Fruit fly (Drosophila melanogaster) whole organism, pupa: Measurements from ENCODE around the gene CG15544.

Experiments used
- CG10348 ChIP-seq: fragments of 200-800 bp; sonication (Bioruptor generic); IDR thresholded peaks from 2 replicates; pipeline ENCODE4 v1.3.6; 2022; ENCODE audit warnings: missing biosample characterization, missing genetic modification characterization
- CG12605 ChIP-seq: fragments of 200-800 bp; sonication (Bioruptor generic); IDR thresholded peaks from 2 replicates; pipeline ENCODE4 v1.3.6; 2022; ENCODE audit warnings: missing biosample characterization, missing genetic modification characterization
- CG13204 ChIP-seq: fragments of 200-800 bp; sonication (Bioruptor generic); optimal IDR thresholded peaks from 2 replicates; lab custom pipeline; 2018; ENCODE audit warnings: missing biosample characterization, mild to moderate bottlenecking, missing genetic modification characterization, moderate library complexity
- CG14655 ChIP-seq: fragments of 200-800 bp; sonication (Bioruptor generic); optimal IDR thresholded peaks from 3 replicates; lab custom pipeline; 2017; ENCODE audit warnings: mild to moderate bottlenecking, missing biosample characterization, missing genetic modification reagents, missing genetic modification characterization
- CG15710 ChIP-seq: fragments of 200-800 bp; sonication (Bioruptor generic); optimal IDR thresholded peaks from 2 replicates; lab custom pipeline; 2018; ENCODE audit warnings: missing biosample characterization, mild to moderate bottlenecking, missing genetic modification characterization, moderate library complexity
- CG17806 ChIP-seq: fragments of 200-800 bp; sonication (Bioruptor generic); optimal IDR thresholded peaks from 2 replicates; lab custom pipeline; 2018; ENCODE audit warnings: missing biosample characterization, mild to moderate bottlenecking, missing genetic modification characterization, moderate library complexity
- CG32121 ChIP-seq: fragments of 200-800 bp; sonication (Bioruptor generic); IDR thresholded peaks from 2 replicates; pipeline ENCODE4 v1.3.6; 2022; ENCODE audit warnings: missing biosample characterization, missing genetic modification characterization
- CG34367 ChIP-seq: fragments of 200-800 bp; sonication (Bioruptor generic); optimal IDR thresholded peaks from 2 replicates; lab custom pipeline; 2018; ENCODE audit warnings: missing biosample characterization, mild to moderate bottlenecking, missing genetic modification characterization
- CG4496 ChIP-seq: fragments of 200-800 bp; sonication (Bioruptor generic); IDR thresholded peaks from 3 replicates; pipeline ENCODE4 v1.3.6; 2022; ENCODE audit warnings: missing biosample characterization, missing genetic modification characterization
- CG8159 ChIP-seq: fragments of 200-800 bp; sonication (Bioruptor generic); optimal IDR thresholded peaks from 3 replicates; lab custom pipeline; 2018; ENCODE audit warnings: missing biosample characterization, mild to moderate bottlenecking, missing genetic modification characterization, moderate library complexity
- CG8301 ChIP-seq: fragments of 200-800 bp; sonication (Bioruptor generic); optimal IDR thresholded peaks from 2 replicates; lab custom pipeline; 2018; ENCODE audit warnings: missing biosample characterization, mild to moderate bottlenecking, missing genetic modification characterization
- CG9948 ChIP-seq: fragments of 200-800 bp; sonication (Bioruptor generic); optimal IDR thresholded peaks from 2 replicates; lab custom pipeline; 2018; ENCODE audit warnings: missing biosample characterization, mild to moderate bottlenecking, missing genetic modification characterization, moderate library complexity
- D1 ChIP-seq: fragments of 200-800 bp; sonication (Bioruptor generic); optimal IDR thresholded peaks from 2 replicates; lab custom pipeline; 2018; ENCODE audit warnings: missing biosample characterization, mild to moderate bottlenecking, missing genetic modification characterization, moderate library complexity
- EcR ChIP-seq: fragments of 200-800 bp; sonication (Bioruptor generic); optimal IDR thresholded peaks from 3 replicates; lab custom pipeline; 2019; ENCODE audit warnings: missing biosample characterization, missing genetic modification characterization, mild to moderate bottlenecking, moderate library complexity, missing genetic modification reagents
- Ets98B ChIP-seq: fragments of 200-800 bp; sonication (Bioruptor generic); IDR thresholded peaks from 2 replicates; pipeline ENCODE4 v1.3.6; 2022; ENCODE audit warnings: missing biosample characterization, missing genetic modification characterization
- Pif1A ChIP-seq: fragments of 200-800 bp; sonication (Bioruptor generic); optimal IDR thresholded peaks from 3 replicates; lab custom pipeline; 2016; ENCODE audit warnings: missing biosample characterization, missing genetic modification characterization
- Pif1B ChIP-seq: fragments of 200-800 bp; sonication (Bioruptor generic); optimal IDR thresholded peaks from 3 replicates; lab custom pipeline; 2016; ENCODE audit warnings: missing biosample characterization, missing genetic modification characterization
- Snoo ChIP-seq: fragments of 200-800 bp; sonication (Bioruptor generic); optimal IDR thresholded peaks from 3 replicates; lab custom pipeline; 2017; ENCODE audit warnings: missing biosample characterization, mild to moderate bottlenecking, missing genetic modification characterization, inconsistent platforms
- fd96Ca ChIP-seq: fragments of 200-800 bp; sonication (Bioruptor generic); IDR thresholded peaks from 3 replicates; pipeline ENCODE4 v1.3.6; 2022; ENCODE audit warnings: missing biosample characterization, missing genetic modification characterization
- gl ChIP-seq: fragments of 200-800 bp; sonication (Bioruptor generic); optimal IDR thresholded peaks from 2 replicates; lab custom pipeline; 2018; ENCODE audit warnings: missing biosample characterization, mild to moderate bottlenecking, missing genetic modification characterization
- rn ChIP-seq: fragments of 200-800 bp; sonication (Bioruptor generic); IDR thresholded peaks from 2 replicates; pipeline ENCODE4 v1.3.6; 2022; ENCODE audit warnings: missing biosample characterization, missing genetic modification characterization

CG15544 gene

DNA sequence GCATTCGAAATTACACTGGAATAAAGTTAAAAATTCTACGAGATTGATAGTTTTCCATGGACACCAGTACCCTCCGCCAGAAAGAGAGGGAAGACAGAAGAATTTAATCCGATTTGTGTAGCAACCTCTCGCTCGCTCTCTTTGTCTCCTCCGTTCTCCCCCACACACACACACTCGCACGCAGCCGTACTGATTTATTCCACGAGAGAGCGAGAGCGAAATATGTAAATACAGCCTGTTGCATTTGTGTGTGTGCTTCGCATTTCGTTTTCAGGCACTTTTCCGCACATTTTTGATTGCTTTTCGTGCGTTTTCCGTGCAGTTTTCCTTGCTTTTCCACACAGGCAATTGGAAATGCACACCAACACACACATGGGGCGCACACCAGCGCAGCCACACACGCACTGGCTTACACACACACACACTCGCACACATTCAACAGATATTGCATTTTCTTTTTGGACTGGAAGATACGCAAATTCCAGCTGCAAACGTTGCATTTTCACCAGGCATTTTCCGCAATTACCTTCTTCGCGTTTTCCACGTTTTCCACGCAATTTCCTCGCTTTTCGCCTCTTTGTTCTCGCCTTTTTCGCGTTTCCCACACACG is 21.8 kb upstream of the CG15544 start:
- peak; percentile 19; the same call in 1 of the 2 replicates for TF ChIP-seq Ets98B
- peak; percentile 9 for TF ChIP-seq CG8159 (tag; lab: Kevin White, UChicago)
- TF ChIP-seq CG12605 (GFP tag; lab: Robert Waterston, UW): peak; percentile 73
- TF ChIP-seq CG13204 (GFP tag; lab: Kevin White, UChicago): peak; percentile 33
- 0 out of 2 replicates have a peak, but pooled peaks have one; percentile 30 for TF ChIP-seq CG32121 (GFP tag; lab: Robert Waterston, UW)
- no peak for TF ChIP-seq CG4496 (GFP tag; lab: Robert Waterston, UW)
- no peak for TF ChIP-seq CG34367 (tag; lab: Kevin White, UChicago)
- TF ChIP-seq CG10348 (GFP tag; lab: Robert Waterston, UW): no peak
- peak; percentile 32; the same call in 2 of the 3 replicates for TF ChIP-seq fd96Ca (GFP tag; lab: Robert Waterston, UW)
- TF ChIP-seq Snoo (tag; lab: Kevin White, UChicago): no peak
- no peak for TF ChIP-seq gl (tag; lab: Kevin White, UChicago)
- TF ChIP-seq CG8301: no peak
- no peak for TF ChIP-seq CG9948 (tag; lab: Kevin White, UChicago)
- no peak for TF ChIP-seq rn (GFP tag; lab: Robert Waterston, UW)
- TF ChIP-seq CG17806 (tag; lab: Kevin White, UChicago): no peak
- TF ChIP-seq CG14655 (GFP tag; lab: Kevin White, UChicago): no peak
- TF ChIP-seq EcR (GFP tag; lab: Kevin White, UChicago): peak; percentile 43
- TF ChIP-seq D1 (tag; lab: Kevin White, UChicago): no peak

dm6 chr3R:30806490-30807195 is 21.0 kb upstream of the CG15544 start, which contains the start of the genes wts and dj-1beta:
Gene wts (minus strand): TSS chr3R:30806619.
Gene dj-1beta (plus strand): TSS chr3R:30807117.
- TF ChIP-seq CG9948 (tag; lab: Kevin White, UChicago) (no peak), CG15710 (tag; lab: Kevin White, UChicago) (no peak), Ets98B (no peak), CG8159 (tag; lab: Kevin White, UChicago) (no peak), CG8301 (no peak), Pif1A (GFP tag; lab: Kevin White, UChicago) (no peak), Pif1B (no peak), rn (GFP tag; lab: Robert Waterston, UW) (no peak), CG32121 (GFP tag; lab: Robert Waterston, UW) (no peak), CG14655 (GFP tag; lab: Kevin White, UChicago) (no peak), CG34367 (tag; lab: Kevin White, UChicago) (no peak), CG10348 (GFP tag; lab: Robert Waterston, UW) (no peak), fd96Ca (GFP tag; lab: Robert Waterston, UW) (no peak), EcR (GFP tag; lab: Kevin White, UChicago) (no peak), CG12605 (GFP tag; lab: Robert Waterston, UW) (no peak), CG17806 (tag; lab: Kevin White, UChicago) (no peak), gl (tag; lab: Kevin White, UChicago) (no peak)

DNA sequence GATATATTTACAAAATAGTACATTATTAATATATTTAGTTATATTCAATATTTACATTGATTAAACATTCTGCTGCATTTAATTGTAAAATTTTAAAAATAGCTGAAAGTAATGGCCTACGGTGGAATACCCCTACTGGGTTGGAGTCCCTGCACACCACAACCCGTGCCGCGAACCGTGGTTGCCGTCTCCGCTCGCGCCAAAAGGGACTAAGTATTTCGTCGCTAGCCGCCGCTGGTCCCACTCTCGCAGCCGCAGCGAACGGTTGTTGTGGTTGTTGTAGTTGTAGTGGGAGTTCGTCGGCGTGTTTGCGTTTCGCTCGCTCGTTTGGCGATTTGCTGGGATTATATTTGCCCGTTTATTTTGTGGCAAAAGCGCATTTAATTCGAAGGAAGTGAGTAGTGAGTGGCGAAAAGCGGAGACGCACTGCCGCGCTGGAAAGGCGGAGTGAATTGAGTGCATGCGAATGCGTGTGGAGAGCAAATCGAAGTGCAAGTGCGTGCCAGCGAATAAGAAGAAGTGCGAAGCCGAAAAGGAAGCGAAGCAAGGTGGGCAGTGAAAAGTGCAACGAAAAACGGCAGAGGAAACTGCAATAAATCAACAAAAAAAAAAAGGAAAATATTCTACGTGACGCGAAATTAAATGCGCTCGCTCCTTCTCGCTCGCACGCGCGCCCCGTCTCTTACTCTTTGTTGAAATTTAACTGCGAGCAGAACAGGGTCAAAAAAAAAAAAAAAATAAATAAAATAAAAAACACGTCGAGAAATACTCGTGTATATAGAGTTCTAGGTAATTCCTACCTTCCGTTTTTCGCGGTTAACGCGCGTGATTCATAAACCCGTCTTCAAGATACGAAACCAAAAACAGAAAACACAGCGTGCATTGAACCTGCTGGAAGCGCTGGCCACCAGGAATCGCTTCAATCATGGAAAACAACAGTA is 19.0 kb upstream of the CG15544 start, which contains the start of gene cindr:
Gene cindr (plus strand): TSS at position 272 of the 941 bp plus-strand sequence.
- TF ChIP-seq CG12605 (GFP tag; lab: Robert Waterston, UW) (peak; percentile 23; the same call in 1 of the 2 replicates), rn (GFP tag; lab: Robert Waterston, UW) (no peak), CG9948 (tag; lab: Kevin White, UChicago) (no peak), EcR (GFP tag; lab: Kevin White, UChicago) (peak; percentile 88), CG15710 (tag; lab: Kevin White, UChicago) (no peak), Snoo (tag; lab: Kevin White, UChicago) (no peak), CG14655 (GFP tag; lab: Kevin White, UChicago) (no peak), CG17806 (tag; lab: Kevin White, UChicago) (no peak), D1 (tag; lab: Kevin White, UChicago) (peak; percentile 67), CG13204 (GFP tag; lab: Kevin White, UChicago) (peak; percentile 1), CG34367 (tag; lab: Kevin White, UChicago) (no peak), CG32121 (GFP tag; lab: Robert Waterston, UW) (no peak), CG8301 (peak; percentile 11), Pif1A (GFP tag; lab: Kevin White, UChicago) (peak; percentile 55), Pif1B (peak; percentile 15), CG8159 (tag; lab: Kevin White, UChicago) (peak; percentile 9), CG10348 (GFP tag; lab: Robert Waterston, UW) (no peak), fd96Ca (GFP tag; lab: Robert Waterston, UW) (no peak), CG4496 (GFP tag; lab: Robert Waterston, UW) (peak; percentile 48), gl (tag; lab: Kevin White, UChicago) (peak; percentile 42), Ets98B (peak; percentile 38; the same call in 1 of the 2 replicates)
